Fruit fly (Drosophila melanogaster): ENCODE results near the gene CG31917.

DNA sequence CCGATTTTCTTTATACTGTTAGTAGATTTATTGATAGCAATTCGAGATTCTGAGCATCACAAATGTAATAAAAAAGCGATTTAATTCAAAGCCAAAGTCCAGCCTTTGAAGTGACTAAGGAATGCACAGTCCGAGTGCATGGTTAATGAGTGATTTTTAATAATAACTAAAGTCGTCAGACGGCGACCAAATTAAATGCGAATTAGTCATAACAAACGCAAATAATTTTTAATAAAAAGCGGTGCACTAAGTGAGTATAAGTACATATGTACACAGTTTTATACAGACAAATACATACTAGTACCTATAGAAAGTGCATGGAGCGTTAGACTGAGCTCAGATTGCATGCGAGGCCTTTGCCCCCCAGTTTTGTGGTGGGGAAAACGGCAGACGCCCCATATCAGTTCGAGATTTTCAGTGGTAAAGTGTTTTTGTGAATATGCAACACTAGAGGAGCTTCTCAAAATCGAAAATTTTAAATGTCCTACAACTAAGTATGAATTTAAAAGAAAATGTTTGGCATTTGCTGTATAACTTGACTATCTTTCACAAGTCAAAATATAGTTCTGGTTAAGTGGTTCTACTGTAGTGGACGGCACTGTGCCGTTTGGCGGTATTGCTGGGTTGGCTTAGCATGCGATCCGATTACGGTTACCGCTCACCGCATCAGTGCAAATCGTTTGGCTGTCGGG lies 7.8 kb downstream of the CG31917 start:
- TF ChIP-seq CG8478 (optimal IDR thresholded peaks at IDR 0.05) (no peak), usp (GFP tag; optimal IDR thresholded peaks at IDR 0.05) (no peak), Dll (optimal IDR thresholded peaks at IDR 0.05) (no peak), psq (optimal IDR thresholded peaks at IDR 0.05) (no peak)
